Worm (Caenorhabditis elegans): ENCODE results near the gene F38A5.2.
"Not testable (repeated sequence)": the region's sequence is repeated elsewhere in the genome, so short reads cannot be mapped to it uniquely, and the experiment has no call there.

Gene F38A5.2

ce11 chrIV:6597298-6597697 lies 12.1 kb upstream of the F38A5.2 start, which contains the start of gene F38A5.6:
Gene F38A5.6 (minus strand): TSS chrIV:6597398.
- TF ChIP-seq lsy-2 (tag; optimal IDR thresholded peaks at IDR 0.05) (no peak), efl-1 (optimal IDR thresholded peaks at IDR 0.05) (no peak), efl-1 (GFP tag; optimal IDR thresholded peaks at IDR 0.05 in 1 of 2) (peak in 1 of 2 experiments; percentile 88)

- no peak for TF ChIP-seq unc-98 (GFP tag; IDR thresholded peaks at IDR 0.05)
- TF ChIP-seq mdl-1 (tag; optimal IDR thresholded peaks at IDR 0.05), result no peak
- no peak for TF ChIP-seq alr-1 (tag; optimal IDR thresholded peaks at IDR 0.05; ENCODE audit: borderline replicate concordance)
- TF ChIP-seq snu-23 (GFP tag; optimal IDR thresholded peaks at IDR 0.05), result no peak
These were observed 10.7 kb upstream of the F38A5.2 start, which contains the start of gene F38A5.22 for ce11 chrIV:6595912-6596311. Gene F38A5.22 (minus strand): TSS chrIV:6595940.

ce11 chrIV:6594871-6595270 lies 9.7 kb upstream of the F38A5.2 start, which contains the start of gene nspb-3:
Gene nspb-3 (minus strand): TSS chrIV:6594971.
- not testable (repeated sequence) for TF ChIP-seq ceh-63 (GFP tag; optimal IDR thresholded peaks at IDR 0.05); ama-1 (optimal IDR thresholded peaks at IDR 0.05); C16A3.4 (tag; optimal IDR thresholded peaks at IDR 0.05)

- not testable (repeated sequence) for TF ChIP-seq zip-4 (GFP tag; optimal IDR thresholded peaks at IDR 0.05); egl-13 (tag; optimal IDR thresholded peaks at IDR 0.05); nhr-85 (tag)
These were observed 6.0 kb upstream of the F38A5.2 start, which contains the start of the genes nspb-1 and nspb-2 for ce11 chrIV:6591010-6591746. Gene nspb-1 (minus strand): TSS chrIV:6591110. Gene nspb-2 (plus strand): TSS chrIV:6591696.

- TF ChIP-seq elt-2 (tag; optimal IDR thresholded peaks at IDR 0.05) (peak; percentile 46), ceh-63 (GFP tag; optimal IDR thresholded peaks at IDR 0.05) (no peak)
These were observed 4.8 kb upstream of the F38A5.2 start, which contains the start of the genes lec-11 and irld-7 for ce11 chrIV:6590029-6590428. Gene lec-11 (minus strand): TSS chrIV:6590154. Gene irld-7 (plus strand): TSS chrIV:6590360.

ce11 chrIV:6588080-6588613 lies 2.9 kb upstream of the F38A5.2 start:
- TF ChIP-seq hlh-4 (tag; optimal IDR thresholded peaks at IDR 0.05) (no peak), hlh-17 (GFP tag; optimal IDR thresholded peaks at IDR 0.05; ENCODE audit: borderline replicate concordance) (no peak), mab-9 (GFP tag; IDR thresholded peaks at IDR 0.05) (no peak), ceh-8 (GFP tag; optimal IDR thresholded peaks at IDR 0.05) (no peak), sox-4 (tag; optimal IDR thresholded peaks at IDR 0.05) (no peak), alr-1 (tag; optimal IDR thresholded peaks at IDR 0.05; ENCODE audit: borderline replicate concordance) (no peak), C16A3.4 (tag; optimal IDR thresholded peaks at IDR 0.05) (no peak), Y116A8C.19 (tag; optimal IDR thresholded peaks at IDR 0.05; ENCODE audit: borderline replicate concordance) (no peak), nhr-76 (tag; optimal IDR thresholded peaks at IDR 0.05) (no peak), unc-130 (tag; optimal IDR thresholded peaks at IDR 0.05) (no peak), ama-1 (optimal IDR thresholded peaks at IDR 0.05) (no peak), nhr-85 (tag) (no peak), lin-39 (tag; optimal IDR thresholded peaks at IDR 0.05) (no peak), nhr-90 (tag; optimal IDR thresholded peaks at IDR 0.05; ENCODE audit: poor library complexity) (no peak), nhr-84 (tag; optimal IDR thresholded peaks at IDR 0.05) (no peak), blmp-1 (tag; optimal IDR thresholded peaks at IDR 0.05) (no peak), jun-1 (tag; optimal IDR thresholded peaks at IDR 0.05) (no peak)

- TF ChIP-seq snpc-4 (tag; optimal IDR thresholded peaks at IDR 0.05), result no peak
- TF ChIP-seq nhr-19 (GFP tag; conservative IDR thresholded peaks at IDR 0.05), result no peak
- TF ChIP-seq xbp-1 (tag; optimal IDR thresholded peaks at IDR 0.05), result no peak
- TF ChIP-seq rnt-1 (tag; optimal IDR thresholded peaks at IDR 0.05), result no peak
- TF ChIP-seq zip-4 (GFP tag; optimal IDR thresholded peaks at IDR 0.05), result no peak
- TF ChIP-seq vab-15 (tag; optimal IDR thresholded peaks at IDR 0.05), result no peak
- no peak for TF ChIP-seq elt-3 (tag; optimal IDR thresholded peaks at IDR 0.05)
- no peak for TF ChIP-seq unc-86 (tag; optimal IDR thresholded peaks at IDR 0.05)
- no peak for TF ChIP-seq nhr-71 (tag; optimal IDR thresholded peaks at IDR 0.05)
- no peak for TF ChIP-seq fkh-10 (GFP tag; optimal IDR thresholded peaks at IDR 0.05)
- no peak for TF ChIP-seq egl-13 (tag; optimal IDR thresholded peaks at IDR 0.05)
- no peak for TF ChIP-seq ets-5 (GFP tag; IDR thresholded peaks at IDR 0.05)
- no peak for TF ChIP-seq hpl-2 (GFP tag; optimal IDR thresholded peaks at IDR 0.05)
- TF ChIP-seq nhr-20 (tag; optimal IDR thresholded peaks at IDR 0.05), result no peak
- no peak for TF ChIP-seq nhr-90 (tag; optimal IDR thresholded peaks at IDR 0.05; ENCODE audit: poor library complexity)
- TF ChIP-seq sox-4 (tag; optimal IDR thresholded peaks at IDR 0.05), result no peak
- TF ChIP-seq ama-1 (optimal IDR thresholded peaks at IDR 0.05), result no peak
These were observed 2.6 kb downstream of the F38A5.2 start, which contains the start of gene odr-8 for ce11 chrIV:6582604-6583003. Gene odr-8 (minus strand): TSS chrIV:6582704.

Measured in whole organism, L1 larva.